Fruit fly (Drosophila melanogaster): ENCODE data around the gene rec.

rec gene

DNA sequence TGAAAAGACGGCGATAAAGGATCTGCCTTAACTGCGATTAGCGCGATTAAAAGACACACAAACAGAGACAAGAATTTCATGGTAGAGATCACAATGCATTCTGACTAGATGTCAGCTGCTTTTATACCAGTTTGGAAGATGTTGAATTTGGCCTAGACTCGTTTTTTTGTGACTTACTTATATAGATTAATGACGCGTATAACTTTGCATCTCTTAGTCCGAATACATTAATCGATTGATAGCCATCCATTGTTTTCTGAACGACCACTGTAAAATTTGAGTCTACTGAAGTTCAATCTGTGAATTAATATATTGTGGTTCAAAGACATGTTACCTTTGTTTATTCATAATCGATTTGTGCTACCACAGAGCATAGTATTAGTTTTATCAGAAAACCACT, 57.2 kb downstream of the rec start, which contains the start of gene CG45207:
TSS of gene CG45207 (minus strand) at position 101 of the 400 bp plus-strand sequence.
- no peak for TF ChIP-seq CG8478 (optimal IDR thresholded peaks at IDR 0.05)
- TF ChIP-seq CTCF (optimal IDR thresholded peaks at IDR 0.05) = no peak

DNA sequence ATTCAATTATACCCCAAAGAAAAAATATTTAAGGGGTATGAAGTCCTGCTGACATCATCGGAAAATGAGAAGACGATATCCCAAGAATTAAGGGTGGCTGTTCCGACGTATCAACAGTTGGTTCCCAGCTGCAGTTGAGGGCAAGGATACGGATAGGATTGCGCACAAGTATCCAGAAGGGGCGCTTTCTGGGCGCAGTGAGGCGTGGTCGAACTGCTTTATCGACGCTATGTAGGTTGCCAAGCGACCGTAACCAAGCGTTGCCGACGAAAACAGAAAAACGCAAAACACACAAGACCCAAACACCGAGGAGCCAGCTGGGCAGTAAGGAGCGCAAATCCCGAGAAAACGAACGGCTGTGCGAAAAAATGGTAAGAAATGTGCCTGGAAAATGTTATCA, 58.3 kb downstream of the rec start, which contains the start of gene Ttc26:
TSS of gene Ttc26 (plus strand) at position 289 of the 400 bp plus-strand sequence.
- TF ChIP-seq CTCF (optimal IDR thresholded peaks at IDR 0.05) (no peak), CG8478 (optimal IDR thresholded peaks at IDR 0.05) (no peak)

Measured in S2 (cell line).